Fruit fly (Drosophila melanogaster) whole organism: Measurements from ENCODE around the gene CG32189.

Experiments
- CG8478 ChIP-seq: fragments of >200 bp; optimal IDR thresholded peaks from 2 replicates; lab custom pipeline; 2018; ENCODE audit warnings: inconsistent platforms
- EcR ChIP-seq, 2 experiments: fragments of >200 bp; optimal IDR thresholded peaks; 2 replicates each; lab custom pipeline; 2017; ENCODE audit warnings: missing biosample characterization in 2 of 2, missing genetic modification characterization in 2 of 2, missing genetic modification reagents in 2 of 2
- pan ChIP-seq: fragments of >200 bp; optimal IDR thresholded peaks from 2 replicates; lab custom pipeline; 2017
- psq ChIP-seq: fragments of >200 bp; optimal IDR thresholded peaks from 2 replicates; lab custom pipeline; 2017

DNA sequence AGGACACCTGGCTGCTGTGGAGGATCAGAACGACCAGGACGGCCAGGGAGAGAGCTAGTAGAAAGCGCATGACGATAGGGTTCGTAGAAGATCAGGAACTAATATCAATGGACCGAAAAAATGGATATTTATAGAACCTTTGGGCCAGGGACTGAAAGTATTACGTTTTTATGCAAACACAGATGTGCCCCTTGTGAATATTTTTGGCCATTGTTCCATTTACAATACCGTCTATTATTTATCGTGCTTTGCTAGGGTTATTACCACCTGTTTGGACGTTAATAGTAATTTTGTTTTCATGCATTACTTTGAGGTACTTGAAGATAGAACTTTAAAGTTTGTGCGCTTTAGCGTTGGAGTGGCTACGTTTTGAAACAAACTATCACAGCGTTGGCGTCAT, 1.4 kb downstream of the CG32189 start, which contains the start of gene CG32188:
- no peak for TF ChIP-seq psq
- no peak for TF ChIP-seq pan (lab: Kevin White, UChicago)
- no peak for TF ChIP-seq EcR (GFP tag; optimal IDR thresholded peaks at IDR 0.05; lab: Kevin White, UChicago)
- TF ChIP-seq CG8478 (lab: Kevin White, UChicago) = no peak
